Worm (Caenorhabditis elegans): ENCODE results near the gene sms-5.

sms-5 gene

DNA sequence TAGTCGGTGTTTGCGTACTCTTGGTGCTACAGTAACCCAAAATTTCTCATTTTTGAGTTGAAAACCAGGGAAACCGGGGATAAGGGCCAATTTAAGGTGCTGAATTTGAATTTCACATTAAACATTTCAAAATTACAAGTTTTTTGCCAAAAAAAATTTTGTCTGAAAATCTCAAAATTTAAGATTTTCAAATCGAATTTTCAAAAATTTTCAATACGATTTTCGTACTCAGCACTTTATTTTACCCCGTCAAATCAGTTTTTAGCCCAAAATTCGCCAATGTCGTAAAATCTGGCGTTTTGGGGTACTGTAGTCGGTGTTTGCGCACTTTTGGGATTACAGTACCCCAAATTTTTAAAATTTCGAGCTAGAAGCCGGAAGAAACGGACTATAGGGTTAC, 34.4 kb upstream of the sms-5 start, which contains the start of gene W10D9.3:
TSS of gene W10D9.3 (minus strand) at position 101 of the 400 bp plus-strand sequence.
- TF ChIP-seq unc-62 (GFP tag; optimal IDR thresholded peaks at IDR 0.05 in 1 of 2) (peak in 1 of 2 experiments; percentile 73), unc-62 (tag; optimal IDR thresholded peaks at IDR 0.05) (no peak), ceh-32 (tag; optimal IDR thresholded peaks at IDR 0.05; ENCODE audit: poor library complexity) (no peak)

ce11 chrII:461297-461696, 33.9 kb upstream of the sms-5 start:
- TF ChIP-seq lsy-2 (tag; optimal IDR thresholded peaks at IDR 0.05), result peak in 1 of 2 experiments; percentile 58
- TF ChIP-seq nhr-28 (tag; optimal IDR thresholded peaks at IDR 0.05), result no peak

DNA sequence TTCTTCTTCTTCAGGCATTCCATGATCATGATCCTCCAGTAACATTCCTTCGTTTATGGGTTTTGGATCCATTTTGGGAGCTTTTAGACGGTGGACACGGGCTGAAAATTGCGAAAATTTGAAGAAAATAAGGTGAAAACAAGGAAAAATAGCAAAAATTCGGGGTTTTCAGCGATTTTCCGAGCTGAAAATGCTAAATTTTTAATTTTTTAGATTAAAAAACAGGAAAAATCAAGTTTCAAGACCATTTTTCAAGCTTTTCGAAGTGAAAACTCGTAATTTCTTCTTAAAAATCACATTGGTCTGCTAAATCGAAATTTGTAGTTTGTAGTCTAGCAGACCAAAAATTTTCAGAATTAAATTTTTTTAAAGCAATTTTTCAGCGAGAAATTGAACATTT, 28.0 kb upstream of the sms-5 start, which contains the start of gene nfyb-1:
TSS of gene nfyb-1 (minus strand) at position 101 of the 400 bp plus-strand sequence.
- peak in 1 of 2 experiments; percentile 20 for TF ChIP-seq unc-62 (GFP tag; optimal IDR thresholded peaks at IDR 0.05 in 1 of 2)
- no peak for TF ChIP-seq unc-62 (tag; optimal IDR thresholded peaks at IDR 0.05)
- TF ChIP-seq zfp-2 (tag; optimal IDR thresholded peaks at IDR 0.05), result no peak
- TF ChIP-seq aha-1 (tag), result no peak
- no peak for TF ChIP-seq F49E8.2 (tag; optimal IDR thresholded peaks at IDR 0.05; ENCODE audit: borderline replicate concordance)
- TF ChIP-seq D1046.2 (GFP tag; IDR thresholded peaks at IDR 0.05), result no peak
- TF ChIP-seq zag-1 (tag; optimal IDR thresholded peaks at IDR 0.05), result no peak
- TF ChIP-seq tag-97 (GFP tag; IDR thresholded peaks at IDR 0.05), result no peak

DNA sequence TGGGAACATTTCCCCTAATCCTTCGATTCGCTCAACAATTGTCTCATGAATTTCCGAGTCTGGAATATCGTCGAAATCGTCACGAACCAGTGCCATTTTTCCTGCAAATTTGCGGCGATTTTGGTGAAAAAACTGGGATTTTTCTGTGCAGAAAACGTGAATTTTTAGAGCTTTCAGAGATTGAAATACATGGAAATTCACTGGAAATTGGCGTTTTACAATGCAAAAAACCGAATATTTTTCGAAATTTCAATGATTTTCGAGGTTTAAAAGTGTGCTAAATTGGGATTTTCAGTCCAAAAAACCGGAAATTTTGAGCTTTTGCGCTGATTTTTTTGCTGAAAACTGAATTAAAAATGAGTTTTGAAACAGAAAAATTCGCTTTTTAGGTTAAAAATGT, 24.8 kb upstream of the sms-5 start, which contains the start of gene tomm-22:
TSS of gene tomm-22 (minus strand) at position 101 of the 400 bp plus-strand sequence.
- no peak for TF ChIP-seq hlh-11 (tag; optimal IDR thresholded peaks at IDR 0.05)
- no peak for TF ChIP-seq F49E8.2 (tag; optimal IDR thresholded peaks at IDR 0.05; ENCODE audit: borderline replicate concordance)
- no peak for TF ChIP-seq duxl-1 (tag; optimal IDR thresholded peaks at IDR 0.05; ENCODE audit: poor library complexity)
- no peak for TF ChIP-seq lin-38 (GFP tag; IDR thresholded peaks at IDR 0.05)
- no peak for TF ChIP-seq dmd-6 (GFP tag; IDR thresholded peaks at IDR 0.05)
- no peak for TF ChIP-seq ztf-11 (tag; optimal IDR thresholded peaks at IDR 0.05)
- TF ChIP-seq lin-15B (tag; optimal IDR thresholded peaks at IDR 0.05), result no peak
- TF ChIP-seq ztf-7 (tag; optimal IDR thresholded peaks at IDR 0.05), result no peak
- no peak for TF ChIP-seq daf-8 (GFP tag; IDR thresholded peaks at IDR 0.05)
- TF ChIP-seq nhr-41 (GFP tag; IDR thresholded peaks at IDR 0.05), result no peak
- no peak for TF ChIP-seq hif-1 (tag; optimal IDR thresholded peaks at IDR 0.05)
- TF ChIP-seq unc-39 (tag; optimal IDR thresholded peaks at IDR 0.05), result no peak
- TF ChIP-seq T26A8.4 (GFP tag; IDR thresholded peaks at IDR 0.05), result no peak
- TF ChIP-seq mdt-29 (GFP tag; IDR thresholded peaks at IDR 0.05), result no peak
- TF ChIP-seq D1046.2 (GFP tag; IDR thresholded peaks at IDR 0.05), result no peak
- TF ChIP-seq nhr-42 (GFP tag; IDR thresholded peaks at IDR 0.05), result no peak
- no peak for TF ChIP-seq spr-1 (tag; optimal IDR thresholded peaks at IDR 0.05)
- no peak for TF ChIP-seq lir-3 (tag; optimal IDR thresholded peaks at IDR 0.05)
- no peak for TF ChIP-seq daf-12 (tag; optimal IDR thresholded peaks at IDR 0.05)
- no peak for TF ChIP-seq ctbp-1 (GFP tag; IDR thresholded peaks at IDR 0.05)

DNA sequence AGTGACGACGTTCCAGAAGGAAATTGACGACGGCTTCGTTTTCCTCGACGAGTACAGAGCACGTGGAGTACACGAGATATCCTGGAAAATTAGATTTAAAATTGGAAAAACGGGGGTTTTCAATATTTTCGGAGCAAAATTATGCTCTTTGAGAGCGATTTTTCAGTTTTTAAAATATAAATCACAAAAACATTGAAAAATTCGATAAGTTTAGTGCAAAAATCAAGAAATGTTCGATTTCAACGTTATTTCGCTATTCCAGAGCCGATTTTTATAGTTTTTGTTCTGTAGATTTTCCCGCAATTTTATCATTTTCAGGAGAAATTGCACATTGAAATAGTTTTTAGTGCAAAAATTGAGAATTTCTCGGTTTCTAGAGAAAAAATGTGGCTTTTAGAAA, 22.0 kb upstream of the sms-5 start, which contains the start of gene W07E6.5:
TSS of gene W07E6.5 (plus strand) at position 301 of the 400 bp plus-strand sequence.
- TF ChIP-seq gei-8 (GFP tag; optimal IDR thresholded peaks at IDR 0.05), result no peak
- no peak for TF ChIP-seq ctbp-1 (GFP tag; IDR thresholded peaks at IDR 0.05)
- no peak for TF ChIP-seq aha-1 (tag)
- TF ChIP-seq T26A8.4 (GFP tag; IDR thresholded peaks at IDR 0.05), result no peak
- no peak for TF ChIP-seq dve-1 (tag; optimal IDR thresholded peaks at IDR 0.05; ENCODE audit: insufficient read depth)
- TF ChIP-seq saeg-2 (GFP tag; IDR thresholded peaks at IDR 0.05), result no peak
- no peak for TF ChIP-seq lin-1 (GFP tag; IDR thresholded peaks at IDR 0.05)
- no peak for TF ChIP-seq nhr-28 (tag; optimal IDR thresholded peaks at IDR 0.05)
- TF ChIP-seq dpl-1 (GFP tag; optimal IDR thresholded peaks at IDR 0.05), result no peak
